Worm (Caenorhabditis elegans): ENCODE results near the gene Y54F10AR.1.
"Not testable (repeated sequence)": the region's sequence is repeated elsewhere in the genome, so short reads cannot be mapped to it uniquely, and the experiment has no call there.

Gene Y54F10AR.1

ce11 chrIII:2616212-2616611 lies 40.7 kb upstream of the Y54F10AR.1 start:
- TF ChIP-seq crh-2 (tag; optimal IDR thresholded peaks at IDR 0.05) (no peak), F13H6.1 (tag; optimal IDR thresholded peaks at IDR 0.05) (no peak), unc-62 (GFP tag; optimal IDR thresholded peaks at IDR 0.05) (no peak), nhr-6 (tag; optimal IDR thresholded peaks at IDR 0.05) (no peak)

- TF ChIP-seq unc-62 (GFP tag; optimal IDR thresholded peaks at IDR 0.05); nhr-25 (tag; optimal IDR thresholded peaks at IDR 0.05); lin-39 (tag; optimal IDR thresholded peaks at IDR 0.05): not testable (repeated sequence)
Observed at ce11 chrIII:2607717-2608116, 32.2 kb upstream of the Y54F10AR.1 start, which contains the start of gene Y71H2B.5. Gene Y71H2B.5 (plus strand): TSS chrIII:2608017.

- TF ChIP-seq R02D3.7 (tag; optimal IDR thresholded peaks at IDR 0.05) (no peak), lin-11 (tag; optimal IDR thresholded peaks at IDR 0.05) (no peak), nhr-23 (tag; optimal IDR thresholded peaks at IDR 0.05) (no peak), ztf-4 (tag; optimal IDR thresholded peaks at IDR 0.05) (no peak), F13H6.1 (tag; optimal IDR thresholded peaks at IDR 0.05) (no peak)
Observed at ce11 chrIII:2603671-2604070, 28.2 kb upstream of the Y54F10AR.1 start, which contains the start of gene Y71H2B.11. Gene Y71H2B.11 (plus strand): TSS chrIII:2603971.

- TF ChIP-seq alr-1 (tag; optimal IDR thresholded peaks at IDR 0.05), result no peak
- no peak for TF ChIP-seq nhr-11 (tag; optimal IDR thresholded peaks at IDR 0.05)
- no peak for TF ChIP-seq sma-3 (GFP tag; optimal IDR thresholded peaks at IDR 0.05)
- TF ChIP-seq egl-27 (tag; optimal IDR thresholded peaks at IDR 0.05), result no peak
Observed at ce11 chrIII:2598491-2599065, 23.1 kb upstream of the Y54F10AR.1 start.

ce11 chrIII:2597753-2598152 lies 22.3 kb upstream of the Y54F10AR.1 start, which contains the start of gene mdt-19:
Gene mdt-19 (plus strand): TSS chrIII:2598053.
- TF ChIP-seq fos-1 (tag; optimal IDR thresholded peaks at IDR 0.05) (no peak), lin-13 (GFP tag; optimal IDR thresholded peaks at IDR 0.05) (no peak), peb-1 (tag; optimal IDR thresholded peaks at IDR 0.05) (no peak), ztf-11 (tag; optimal IDR thresholded peaks at IDR 0.05) (no peak)

- TF ChIP-seq F13H6.1 (tag; optimal IDR thresholded peaks at IDR 0.05) (peak; percentile 91), lsy-2 (tag; optimal IDR thresholded peaks at IDR 0.05) (peak; percentile 92 to 96), skn-1 (tag; optimal IDR thresholded peaks at IDR 0.05) (no peak), unc-62 (GFP tag; optimal IDR thresholded peaks at IDR 0.05) (peak; percentile 36), elt-3 (tag; optimal IDR thresholded peaks at IDR 0.05) (no peak), crh-2 (tag; optimal IDR thresholded peaks at IDR 0.05) (peak; percentile 94), Y55F3AM.14 (GFP tag; optimal IDR thresholded peaks at IDR 0.05) (no peak), aly-2 (tag; optimal IDR thresholded peaks at IDR 0.05) (peak; percentile 76), egl-27 (tag; optimal IDR thresholded peaks at IDR 0.05) (peak; percentile 92), zag-1 (tag; optimal IDR thresholded peaks at IDR 0.05) (peak; percentile 88), ztf-4 (tag; optimal IDR thresholded peaks at IDR 0.05) (peak; percentile 80), mdl-1 (tag; optimal IDR thresholded peaks at IDR 0.05) (peak in 1 of 2 experiments; percentile 69), dmd-4 (tag; optimal IDR thresholded peaks at IDR 0.05) (peak; percentile 68), nhr-129 (tag; optimal IDR thresholded peaks at IDR 0.05) (peak; percentile 78), ztf-1 (GFP tag; conservative IDR thresholded peaks at IDR 0.05) (no peak), nhr-12 (tag; optimal IDR thresholded peaks at IDR 0.05) (no peak), mbf-1 (tag; optimal IDR thresholded peaks at IDR 0.05) (peak; percentile 23), nhr-25 (tag; optimal IDR thresholded peaks at IDR 0.05) (peak; percentile 86), blmp-1 (tag; optimal IDR thresholded peaks at IDR 0.05; ENCODE audit: insufficient read depth) (peak; percentile 68), unc-39 (tag; optimal IDR thresholded peaks at IDR 0.05) (no peak), peb-1 (tag; optimal IDR thresholded peaks at IDR 0.05) (no peak), sma-9 (GFP tag; optimal IDR thresholded peaks at IDR 0.05) (no peak), sma-9 (tag; optimal IDR thresholded peaks at IDR 0.05) (no peak), ama-1 (optimal IDR thresholded peaks at IDR 0.05) (peak; percentile 19), ceh-82 (tag; optimal IDR thresholded peaks at IDR 0.05) (peak; percentile 15), lin-13 (GFP tag; optimal IDR thresholded peaks at IDR 0.05) (peak; percentile 93), ZK546.5 (tag; optimal IDR thresholded peaks at IDR 0.05) (peak; percentile 40), R02D3.7 (tag; optimal IDR thresholded peaks at IDR 0.05) (peak; percentile 76), elt-1 (tag; optimal IDR thresholded peaks at IDR 0.05) (no peak), fos-1 (tag; optimal IDR thresholded peaks at IDR 0.05) (peak; percentile 80), unc-55 (GFP tag; optimal IDR thresholded peaks at IDR 0.05) (peak; percentile 98), gmeb-1 (tag; optimal IDR thresholded peaks at IDR 0.05) (peak; percentile 91), nhr-237 (tag; optimal IDR thresholded peaks at IDR 0.05) (peak; percentile 48), C34F6.9 (tag; optimal IDR thresholded peaks at IDR 0.05) (peak; percentile 98), lin-39 (tag; optimal IDR thresholded peaks at IDR 0.05) (no peak)
Observed at ce11 chrIII:2596984-2597454, 21.5 kb upstream of the Y54F10AR.1 start, which contains the start of gene apb-1. Gene apb-1 (minus strand): TSS chrIII:2597034.
